Worm (Caenorhabditis elegans): ENCODE measurements around the gene memo-1.

- TF ChIP-seq unc-39 (tag; optimal IDR thresholded peaks at IDR 0.05) (no peak), snpc-4 (tag; optimal IDR thresholded peaks at IDR 0.05) (no peak), zag-1 (tag; optimal IDR thresholded peaks at IDR 0.05) (no peak), skn-1 (tag; optimal IDR thresholded peaks at IDR 0.05) (no peak)
These were observed 46.9 kb upstream of the memo-1 start, which contains the start of gene F40A3.6 for ce11 chrV:7893812-7894381.
